Worm (Caenorhabditis elegans) whole organism, L4 larva: Measurements from ENCODE around the gene C46G7.5.

Experiments used
- F49E8.2 ChIP-seq: sonication (generic microtip); optimal IDR thresholded peaks from 2 replicates; lab custom pipeline; 2016; ENCODE audit warnings: missing compliant biosample characterization, mild to moderate bottlenecking, missing genetic modification characterization, borderline replicate concordance
- Y5F2A.4 ChIP-seq: fragments of 200-800 bp; sonication (Bioruptor generic); optimal IDR thresholded peaks from 2 replicates; lab custom pipeline; 2018; ENCODE audit warnings: mild to moderate bottlenecking, missing genetic modification characterization, missing compliant biosample characterization
- gei-8 ChIP-seq: fragments of 200-800 bp; sonication (Bioruptor generic); optimal IDR thresholded peaks from 2 replicates; lab custom pipeline; 2018; ENCODE audit warnings: mild to moderate bottlenecking, missing genetic modification characterization, missing compliant biosample characterization
- lin-39 ChIP-seq: fragments of 150-350 bp; optimal IDR thresholded peaks from 2 replicates; lab custom pipeline; 2014; ENCODE audit warnings: missing biosample characterization, missing genetic modification reagents, missing genetic modification characterization
- saeg-2 ChIP-seq: fragments of 200-800 bp; sonication (Bioruptor generic); IDR thresholded peaks from 2 replicates; pipeline ENCODE4 v1.3.6; 2022; ENCODE audit warnings: missing genetic modification reagents, missing genetic modification characterization, missing compliant biosample characterization
- snpc-4 ChIP-seq: fragments of 150-350 bp; optimal IDR thresholded peaks from 2 replicates; lab custom pipeline; 2014; ENCODE audit warnings: missing biosample characterization, missing genetic modification characterization
- ztf-11 ChIP-seq: fragments of 150-350 bp; optimal IDR thresholded peaks from 2 replicates; lab custom pipeline; 2014; ENCODE audit warnings: missing biosample characterization, missing genetic modification characterization

- TF ChIP-seq Y5F2A.4 (GFP tag; lab: Kevin White, UChicago) = no peak
- TF ChIP-seq F49E8.2 (tag; lab: Kevin White, UChicago) = no peak
- no peak for TF ChIP-seq ztf-11
- no peak for TF ChIP-seq snpc-4 (tag; lab: Kevin White, UChicago)
- TF ChIP-seq gei-8 (GFP tag; lab: Kevin White, UChicago) = no peak
- TF ChIP-seq lin-39 = no peak
- TF ChIP-seq saeg-2 = no peak
These were observed 24.6 kb downstream of the C46G7.5 start for ce11 chrIV:5986829-5987228.
